Fruit fly (Drosophila melanogaster) whole organism, embryonic: ENCODE data around the gene stg.
A peak's percentile ranks its signal among the peaks of the same experiment; 100 is the strongest.

Experiments
- BtbVII ChIP-seq: fragments of 200-800 bp; sonication (Bioruptor generic); optimal IDR thresholded peaks from 3 replicates; lab custom pipeline; 2017; ENCODE audit warnings: missing biosample characterization, mild to moderate bottlenecking, missing genetic modification characterization
- Bteb2 ChIP-seq: fragments of 200-800 bp; sonication (Bioruptor generic); optimal IDR thresholded peaks from 2 replicates; lab custom pipeline; 2016; ENCODE audit warnings: missing biosample characterization, missing genetic modification characterization
- CG10462 ChIP-seq: fragments of 200-800 bp; sonication (Bioruptor generic); optimal IDR thresholded peaks from 2 replicates; lab custom pipeline; 2016; ENCODE audit warnings: missing biosample characterization, missing genetic modification characterization
- CG12155 ChIP-seq: fragments of 200-800 bp; sonication (Bioruptor generic); optimal IDR thresholded peaks from 3 replicates; lab custom pipeline; 2016; ENCODE audit warnings: missing biosample characterization, missing genetic modification characterization
- CG12744 ChIP-seq: fragments of 200-800 bp; sonication (Bioruptor generic); optimal IDR thresholded peaks from 2 replicates; lab custom pipeline; 2016; ENCODE audit warnings: missing biosample characterization, missing genetic modification characterization
- CG12942 ChIP-seq: fragments of 200-800 bp; sonication (Bioruptor generic); optimal IDR thresholded peaks from 3 replicates; lab custom pipeline; 2016; ENCODE audit warnings: missing biosample characterization, missing genetic modification characterization
- CG14014 ChIP-seq: fragments of 200-800 bp; sonication (Bioruptor generic); IDR thresholded peaks from 2 replicates; pipeline ENCODE4 v1.3.6; 2022; ENCODE audit warnings: missing biosample characterization, missing genetic modification characterization
- CG14667 ChIP-seq: fragments of 200-800 bp; sonication (Bioruptor generic); IDR thresholded peaks from 2 replicates; pipeline ENCODE4 v1.3.6; 2022; ENCODE audit warnings: missing biosample characterization, missing genetic modification characterization
- CG14860 ChIP-seq: fragments of 200-800 bp; sonication (Bioruptor generic); IDR thresholded peaks from 3 replicates; pipeline ENCODE4 v1.3.6; 2022; ENCODE audit warnings: missing biosample characterization, missing genetic modification characterization; ENCODE audit not compliant: partially characterized antibody
- CG15479 ChIP-seq: fragments of 200-800 bp; sonication (Bioruptor generic); optimal IDR thresholded peaks from 3 replicates; lab custom pipeline; 2019; ENCODE audit warnings: missing biosample characterization, mild to moderate bottlenecking, missing genetic modification characterization, moderate library complexity
- CG18262 ChIP-seq: fragments of 200-800 bp; optimal IDR thresholded peaks from 3 replicates; lab custom pipeline; 2019; ENCODE audit warnings: missing biosample characterization, mild to moderate bottlenecking, missing genetic modification characterization, moderate library complexity
- CG1832 ChIP-seq: fragments of 200-800 bp; sonication (Bioruptor generic); optimal IDR thresholded peaks from 2 replicates; lab custom pipeline; 2017; ENCODE audit warnings: missing biosample characterization, mild to moderate bottlenecking, missing genetic modification characterization, inconsistent platforms
- CG18764 ChIP-seq: fragments of 200-800 bp; sonication (Bioruptor generic); optimal IDR thresholded peaks from 3 replicates; lab custom pipeline; 2016; ENCODE audit warnings: missing biosample characterization, missing genetic modification characterization
- CG2712 ChIP-seq: fragments of 200-800 bp; optimal IDR thresholded peaks from 3 replicates; lab custom pipeline; 2019; ENCODE audit warnings: missing biosample characterization, mild to moderate bottlenecking, missing genetic modification characterization, moderate library complexity
- CG31365 ChIP-seq: fragments of 200-800 bp; sonication (Bioruptor generic); optimal IDR thresholded peaks from 2 replicates; lab custom pipeline; 2018; ENCODE audit warnings: missing biosample characterization, mild to moderate bottlenecking, missing genetic modification characterization
- CG4707 ChIP-seq: fragments of 200-800 bp; sonication (Bioruptor generic); optimal IDR thresholded peaks from 2 replicates; lab custom pipeline; 2018; ENCODE audit warnings: missing biosample characterization, mild to moderate bottlenecking, missing genetic modification characterization, moderate library complexity
- CG4730 ChIP-seq: fragments of 200-800 bp; sonication (Bioruptor generic); IDR thresholded peaks from 2 replicates; pipeline ENCODE4 v1.3.6; 2022; ENCODE audit warnings: missing biosample characterization, missing genetic modification characterization
- CG7839 ChIP-seq: fragments of 200-800 bp; sonication (Bioruptor generic); optimal IDR thresholded peaks from 3 replicates; lab custom pipeline; 2018; ENCODE audit warnings: missing biosample characterization, mild to moderate bottlenecking, missing genetic modification characterization, moderate library complexity
- CG8089 ChIP-seq: fragments of 200-800 bp; sonication (Bioruptor generic); optimal IDR thresholded peaks from 3 replicates; lab custom pipeline; 2016; ENCODE audit warnings: missing biosample characterization, missing genetic modification characterization
- CG8924 ChIP-seq: fragments of 200-800 bp; optimal IDR thresholded peaks from 3 replicates; lab custom pipeline; 2019; ENCODE audit warnings: missing biosample characterization, mild to moderate bottlenecking, missing genetic modification characterization, moderate library complexity
- CG9817 ChIP-seq: fragments of 200-800 bp; sonication (Bioruptor generic); optimal IDR thresholded peaks from 2 replicates; lab custom pipeline; 2018; ENCODE audit warnings: missing biosample characterization, mild to moderate bottlenecking, missing genetic modification characterization, moderate library complexity
- Dbx ChIP-seq: fragments of 200-800 bp; sonication (Bioruptor generic); IDR thresholded peaks from 3 replicates; pipeline ENCODE4 v1.3.6; 2022; ENCODE audit warnings: missing biosample characterization, missing genetic modification characterization
- Dfd ChIP-seq, 2 experiments: fragments of >200 bp; optimal IDR thresholded peaks; 2 replicates each; lab custom pipeline; 2017; ENCODE audit warnings: missing biosample characterization in 2 of 2, missing genetic modification characterization in 2 of 2
- Elba2 ChIP-seq: fragments of 200-800 bp; sonication (Bioruptor generic); optimal IDR thresholded peaks from 3 replicates; lab custom pipeline; 2016; ENCODE audit warnings: missing biosample characterization, missing genetic modification characterization
- GATAe ChIP-seq: fragments of 200-800 bp; sonication (Bioruptor generic); conservative IDR thresholded peaks from 2 replicates; pipeline ENCODE4 v1.3.6; 2022; ENCODE audit warnings: missing biosample characterization, missing genetic modification characterization
- Mrtf ChIP-seq: fragments of 200-800 bp; sonication (Bioruptor generic); IDR thresholded peaks from 3 replicates; pipeline ENCODE4 v1.3.6; 2022; ENCODE audit warnings: missing biosample characterization, missing genetic modification characterization
- NK7.1 ChIP-seq: fragments of 200-800 bp; sonication (Bioruptor generic); optimal IDR thresholded peaks from 3 replicates; lab custom pipeline; 2016; ENCODE audit warnings: missing biosample characterization, missing genetic modification characterization
- Neu2 ChIP-seq: fragments of 200-800 bp; sonication (Bioruptor generic); optimal IDR thresholded peaks from 3 replicates; lab custom pipeline; 2016; ENCODE audit warnings: missing biosample characterization, missing genetic modification characterization, borderline replicate concordance
- Nf-YC ChIP-seq: fragments of 200-800 bp; optimal IDR thresholded peaks from 3 replicates; lab custom pipeline; 2019; ENCODE audit warnings: missing biosample characterization, mild to moderate bottlenecking, missing genetic modification characterization, moderate library complexity
- Rx ChIP-seq: fragments of 200-800 bp; sonication (Bioruptor generic); IDR thresholded peaks from 2 replicates; pipeline ENCODE4 v1.3.6; 2022; ENCODE audit warnings: missing biosample characterization, missing genetic modification characterization
- Sin3A ChIP-seq: fragments of >200 bp; optimal IDR thresholded peaks from 2 replicates; lab custom pipeline; 2018
- Ssrp ChIP-seq: fragments of 200-800 bp; sonication (Bioruptor generic); optimal IDR thresholded peaks from 2 replicates; lab custom pipeline; 2018; ENCODE audit warnings: missing biosample characterization, mild to moderate bottlenecking, missing genetic modification characterization, moderate library complexity
- TFAM ChIP-seq: fragments of 200-800 bp; sonication (Bioruptor generic); optimal IDR thresholded peaks from 2 replicates; lab custom pipeline; 2017; ENCODE audit warnings: missing biosample characterization, missing genetic modification characterization, inconsistent platforms
- az2 ChIP-seq: fragments of 200-800 bp; sonication (Bioruptor generic); optimal IDR thresholded peaks from 3 replicates; lab custom pipeline; 2016; ENCODE audit warnings: missing biosample characterization, missing genetic modification characterization
- bigmax ChIP-seq: fragments of 200-800 bp; sonication (Bioruptor generic); optimal IDR thresholded peaks from 2 replicates; lab custom pipeline; 2018; ENCODE audit warnings: missing biosample characterization, mild to moderate bottlenecking, missing genetic modification characterization
- chif ChIP-seq, 2 experiments: fragments of 200-800 bp; sonication (Bioruptor generic); optimal IDR thresholded peaks; 3 replicates each; lab custom pipeline; 2016; ENCODE audit warnings: missing biosample characterization in 2 of 2, missing genetic modification characterization in 2 of 2
- emc ChIP-seq: fragments of 200-800 bp; sonication (Bioruptor generic); optimal IDR thresholded peaks from 2 replicates; lab custom pipeline; 2016; ENCODE audit warnings: missing biosample characterization, missing genetic modification characterization
- ems ChIP-seq: fragments of 200-800 bp; sonication (Bioruptor generic); optimal IDR thresholded peaks from 3 replicates; lab custom pipeline; 2016; ENCODE audit warnings: missing biosample characterization, missing genetic modification characterization
- fd102C ChIP-seq: fragments of 200-800 bp; sonication (Bioruptor generic); optimal IDR thresholded peaks from 2 replicates; lab custom pipeline; 2018; ENCODE audit warnings: missing biosample characterization, mild to moderate bottlenecking, missing genetic modification characterization, moderate library complexity
- gem ChIP-seq: fragments of 200-800 bp; sonication (Bioruptor generic); optimal IDR thresholded peaks from 2 replicates; lab custom pipeline; 2019; ENCODE audit warnings: missing biosample characterization, mild to moderate bottlenecking, missing genetic modification characterization, moderate library complexity
- hbn ChIP-seq: fragments of 200-800 bp; sonication (Bioruptor generic); IDR thresholded peaks from 2 replicates; pipeline ENCODE4 v1.3.6; 2022; ENCODE audit warnings: missing biosample characterization, missing genetic modification characterization; ENCODE audit not compliant: partially characterized antibody
- ind ChIP-seq: fragments of 200-800 bp; sonication (Bioruptor generic); optimal IDR thresholded peaks from 3 replicates; lab custom pipeline; 2016; ENCODE audit warnings: missing biosample characterization, missing genetic modification characterization
- kah ChIP-seq: fragments of 200-800 bp; sonication (Bioruptor generic); optimal IDR thresholded peaks from 2 replicates; lab custom pipeline; 2018; ENCODE audit warnings: missing biosample characterization, mild to moderate bottlenecking, missing genetic modification characterization
- klu ChIP-seq: fragments of 200-800 bp; sonication (Bioruptor generic); IDR thresholded peaks from 2 replicates; pipeline ENCODE4 v1.3.6; 2022; ENCODE audit warnings: missing biosample characterization, missing genetic modification characterization
- lab ChIP-seq: fragments of 200-800 bp; sonication (Bioruptor generic); optimal IDR thresholded peaks from 3 replicates; lab custom pipeline; 2017; ENCODE audit warnings: missing biosample characterization, missing genetic modification characterization, mild to moderate bottlenecking, moderate library complexity, missing genetic modification reagents
- sens ChIP-seq: fragments of 200-800 bp; sonication (Bioruptor generic); peaks from one replicate; lab custom pipeline; 2016; ENCODE audit warnings: missing biosample characterization, missing genetic modification characterization
- sna ChIP-seq: fragments of 200-800 bp; sonication (Bioruptor generic); IDR thresholded peaks from 2 replicates; pipeline ENCODE4 v1.3.6; 2022; ENCODE audit warnings: missing biosample characterization, missing genetic modification characterization; ENCODE audit not compliant: partially characterized antibody
- sob ChIP-seq: fragments of 200-800 bp; sonication (Bioruptor generic); IDR thresholded peaks from 2 replicates; pipeline ENCODE4 v1.3.6; 2022; ENCODE audit warnings: missing biosample characterization, missing genetic modification characterization
- sr ChIP-seq: fragments of 200-800 bp; sonication (Bioruptor generic); IDR thresholded peaks from 3 replicates; pipeline ENCODE4 v1.3.6; 2022; ENCODE audit warnings: missing biosample characterization, missing genetic modification characterization
- tup ChIP-seq: fragments of 200-800 bp; sonication (Bioruptor generic); optimal IDR thresholded peaks from 2 replicates; lab custom pipeline; 2016; ENCODE audit warnings: missing biosample characterization, mild to moderate bottlenecking, missing genetic modification characterization, moderate library complexity
- vnd ChIP-seq: fragments of 200-800 bp; sonication (Bioruptor generic); IDR thresholded peaks from 3 replicates; pipeline ENCODE4 v1.3.6; 2022; ENCODE audit warnings: missing biosample characterization, missing genetic modification characterization; ENCODE audit not compliant: partially characterized antibody

stg gene

DNA sequence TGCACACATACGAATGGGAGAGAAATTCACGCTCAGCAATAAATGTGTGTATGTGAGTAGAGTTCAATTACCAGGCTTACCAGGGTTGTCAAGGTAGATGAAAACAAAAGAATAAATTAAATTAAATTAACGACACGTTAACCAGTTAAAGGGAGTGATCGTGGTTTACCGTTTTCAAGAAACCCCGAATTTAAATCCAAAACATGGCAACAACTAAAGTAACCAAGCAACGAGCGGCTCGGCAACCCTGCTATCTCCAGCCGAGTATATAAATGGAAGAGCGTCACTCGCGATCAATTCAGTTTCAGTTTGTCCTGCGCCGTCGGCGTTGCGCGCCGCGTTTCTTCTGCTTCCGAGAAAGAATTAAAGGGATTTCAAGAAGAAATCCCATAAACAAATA, 41.3 kb downstream of the stg start (continued):
- TF ChIP-seq Bteb2 (GFP tag; lab: Kevin White, UChicago) (peak; percentile 99), emc (peak; percentile 97), az2 (GFP tag; lab: Kevin White, UChicago) (peak; percentile 99), CG4707 (GFP tag; lab: Kevin White, UChicago) (peak; percentile 97), CG10462 (GFP tag; lab: Kevin White, UChicago) (peak; percentile 99), Nf-YC (tag; lab: Kevin White, UChicago) (peak; percentile 92), ind (GFP tag; lab: Kevin White, UChicago) (peak; percentile 99), sens (GFP tag; lab: Kevin White, UChicago) (peak; percentile 100), CG1832 (GFP tag; lab: Kevin White, UChicago) (no peak), CG14667 (GFP tag; lab: Robert Waterston, UW) (peak; percentile 98), TFAM (GFP tag; lab: Kevin White, UChicago) (peak; percentile 95), CG2712 (tag; lab: Kevin White, UChicago) (peak; percentile 100), tup (peak; percentile 99), sr (peak; percentile 98), CG8089 (GFP tag; lab: Kevin White, UChicago) (peak; percentile 99), sob (GFP tag; lab: Robert Waterston, UW) (peak; percentile 99), CG12942 (GFP tag; lab: Kevin White, UChicago) (peak; percentile 98), Rx (GFP tag; lab: Robert Waterston, UW) (peak; percentile 99), kah (GFP tag; lab: Kevin White, UChicago) (peak; percentile 97), Ssrp (tag; lab: Kevin White, UChicago) (peak; percentile 98), CG14014 (GFP tag; lab: Robert Waterston, UW) (peak; percentile 99), CG31365 (tag; lab: Kevin White, UChicago) (peak; percentile 93), CG7839 (tag; lab: Kevin White, UChicago) (peak; percentile 100), vnd (no peak), ems (GFP tag; lab: Kevin White, UChicago) (peak; percentile 99), chif (GFP tag; optimal IDR thresholded peaks at IDR 0.05; lab: Kevin White, UChicago) (peak; percentile 99), Sin3A (lab: Kevin White, UChicago) (no peak), gem (tag; lab: Kevin White, UChicago) (peak; percentile 99), CG4730 (GFP tag; lab: Robert Waterston, UW) (peak; percentile 98), Dfd (GFP tag; optimal IDR thresholded peaks at IDR 0.05; lab: Kevin White, UChicago) (no peak), CG12155 (GFP tag; lab: Kevin White, UChicago) (peak; percentile 98), BtbVII (GFP tag; lab: Kevin White, UChicago) (peak; percentile 99), klu (GFP tag; lab: Robert Waterston, UW) (peak; percentile 95), Elba2 (peak; percentile 97), CG18262 (tag; lab: Kevin White, UChicago) (peak; percentile 99), CG15479 (GFP tag; lab: Kevin White, UChicago) (peak; percentile 90), fd102C (GFP tag; lab: Kevin White, UChicago) (peak; percentile 98), Mrtf (peak; percentile 99), CG9817 (tag; lab: Kevin White, UChicago) (peak; percentile 99), lab (GFP tag; lab: Kevin White, UChicago) (peak; percentile 100), GATAe (GFP tag; lab: Robert Waterston, UW) (peak; percentile 97), CG8924 (tag; lab: Kevin White, UChicago) (peak; percentile 99), Dbx (peak; percentile 99), hbn (GFP tag; lab: Robert Waterston, UW) (0 out of 2 replicates have a peak, but pooled peaks have one; percentile 17), sna (GFP tag; lab: Robert Waterston, UW) (no peak), bigmax (GFP tag; lab: Kevin White, UChicago) (peak; percentile 86), Neu2 (peak; percentile 98), CG14860 (GFP tag; lab: Robert Waterston, UW) (no peak), CG12744 (GFP tag; lab: Kevin White, UChicago) (peak; percentile 99), NK7.1 (peak; percentile 99), CG18764 (peak; percentile 98)
